Fruit fly (Drosophila melanogaster): Measurements from ENCODE around the gene CG31789.

Gene CG31789

DNA sequence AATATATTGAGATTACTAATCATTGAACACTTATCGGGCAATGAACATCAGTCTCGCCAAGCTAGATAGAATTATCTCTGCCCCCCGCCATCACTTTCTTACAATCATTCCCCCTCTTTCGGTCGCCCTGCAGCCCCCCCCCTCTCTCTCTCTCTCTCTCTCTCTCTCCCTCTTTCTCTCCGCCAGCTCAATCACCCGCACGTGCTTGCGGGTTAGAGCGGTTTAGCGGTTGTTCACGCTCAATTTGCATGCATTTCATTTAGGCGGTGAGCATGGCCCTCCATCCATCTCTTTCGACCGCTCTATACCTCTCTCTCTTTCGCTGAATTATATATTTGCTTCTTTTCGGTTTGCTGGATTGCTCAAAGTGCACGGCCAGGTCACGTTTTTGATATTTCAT lies 23.4 kb downstream of the CG31789 start:
- TF ChIP-seq CG15479 (GFP tag; optimal IDR thresholded peaks at IDR 0.05) (peak; percentile 96), z (GFP tag; IDR thresholded peaks at IDR 0.05) (peak; percentile 57; the same call in 1 of the 3 replicates), CG13287 (GFP tag; IDR thresholded peaks at IDR 0.05; ENCODE audit: partially characterized antibody) (0 out of 2 replicates have a peak, but pooled peaks have one; percentile 14), Bdp1 (GFP tag; optimal IDR thresholded peaks at IDR 0.05) (no peak), dimm (GFP tag; IDR thresholded peaks at IDR 0.05) (no peak), da (GFP tag; optimal IDR thresholded peaks at IDR 0.05) (peak; percentile 31), Max (GFP tag; optimal IDR thresholded peaks at IDR 0.05) (no peak), CG5953 (GFP tag; IDR thresholded peaks at IDR 0.05) (peak; percentile 30; the same call in 1 of the 2 replicates), CG7928 (GFP tag; optimal IDR thresholded peaks at IDR 0.05) (no peak), sug (tag; optimal IDR thresholded peaks at IDR 0.05) (peak; percentile 29), kni (GFP tag; optimal IDR thresholded peaks at IDR 0.05) (no peak), mirr (GFP tag; optimal IDR thresholded peaks at IDR 0.05) (no peak), abd-A (tag; optimal IDR thresholded peaks at IDR 0.05) (no peak), bbx (GFP tag; IDR thresholded peaks at IDR 0.05; ENCODE audit: partially characterized antibody) (peak; percentile 23; the same call in 1 of the 2 replicates), CG13775 (GFP tag; optimal IDR thresholded peaks at IDR 0.05) (no peak), CG13296 (GFP tag; optimal IDR thresholded peaks at IDR 0.05) (no peak), cwo (GFP tag; optimal IDR thresholded peaks at IDR 0.05) (peak; percentile 91), ci (GFP tag; IDR thresholded peaks at IDR 0.05) (0 out of 3 replicates have a peak, but pooled peaks have one; percentile 21), CG10321 (GFP tag; IDR thresholded peaks at IDR 0.05) (peak; percentile 73), gcm (GFP tag; optimal IDR thresholded peaks at IDR 0.05) (peak; percentile 34), CG33213 (GFP tag; optimal IDR thresholded peaks at IDR 0.05) (no peak), vvl (GFP tag; IDR thresholded peaks at IDR 0.05) (peak; percentile 74), CG1832 (GFP tag; optimal IDR thresholded peaks at IDR 0.05) (peak; percentile 76), CG7357 (GFP tag; IDR thresholded peaks at IDR 0.05) (no peak), Med (GFP tag) (peak; percentile 34), CG8359 (GFP tag; optimal IDR thresholded peaks at IDR 0.05; ENCODE audit: borderline replicate concordance) (no peak), crol (GFP tag; IDR thresholded peaks at IDR 0.05) (peak; percentile 94), CG8290 (GFP tag; optimal IDR thresholded peaks at IDR 0.05) (no peak), CG8290 (tag; optimal IDR thresholded peaks at IDR 0.05) (peak in 1 of 2 experiments; percentile 7), chinmo (GFP tag; IDR thresholded peaks at IDR 0.05; ENCODE audit: partially characterized antibody) (0 out of 4 replicates have a peak, but pooled peaks have one; percentile 59), Trl (optimal IDR thresholded peaks at IDR 0.05) (peak; percentile 46 to 51), Trl (GFP tag; optimal IDR thresholded peaks at IDR 0.05) (no peak), CG7987 (GFP tag; optimal IDR thresholded peaks at IDR 0.05) (peak; percentile 49), gsb-n (tag; optimal IDR thresholded peaks at IDR 0.05) (peak; percentile 69), sens (GFP tag) (peak; percentile 55), Hr78 (GFP tag; optimal IDR thresholded peaks at IDR 0.05) (peak in 1 of 2 experiments; percentile 26), hbn (GFP tag; IDR thresholded peaks at IDR 0.05; ENCODE audit: partially characterized antibody) (no peak), tll (GFP tag; optimal IDR thresholded peaks at IDR 0.05) (peak in 1 of 2 experiments; percentile 50)

DNA sequence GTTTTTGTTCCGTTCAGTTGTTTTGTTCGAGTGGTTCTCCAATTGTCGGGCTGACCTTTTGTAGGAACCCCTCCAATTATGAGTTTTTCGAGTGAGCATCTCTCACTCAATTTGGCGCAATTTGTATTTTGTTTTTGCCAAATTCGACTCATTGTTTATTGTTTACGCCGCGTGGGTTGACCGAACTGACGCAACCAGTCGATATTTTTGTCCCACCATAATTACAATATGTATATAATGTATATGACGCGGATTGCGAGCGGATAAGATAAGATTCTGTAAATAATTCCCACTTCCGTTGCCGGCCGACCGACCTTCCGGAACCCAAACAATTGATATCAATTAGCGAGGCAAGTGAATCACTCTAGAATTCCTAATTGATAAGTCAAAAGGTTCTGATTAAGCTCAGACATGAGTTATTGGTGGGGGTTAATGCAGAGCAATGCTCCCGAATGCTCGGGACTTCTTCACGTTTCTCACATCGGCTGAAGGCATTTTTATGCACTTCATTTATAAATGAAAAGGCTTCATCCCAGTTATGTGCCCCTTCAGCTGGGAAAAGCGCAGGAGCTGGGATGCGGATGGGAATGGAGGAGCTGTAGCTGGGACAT lies 25.0 kb downstream of the CG31789 start:
- TF ChIP-seq H2.0 (GFP tag; IDR thresholded peaks at IDR 0.05) = no peak
- TF ChIP-seq lab (GFP tag; optimal IDR thresholded peaks at IDR 0.05) = peak; percentile 33
- TF ChIP-seq tio (GFP tag; optimal IDR thresholded peaks at IDR 0.05) = no peak
- no peak for TF ChIP-seq cad (GFP tag; optimal IDR thresholded peaks at IDR 0.05)
- no peak for TF ChIP-seq wor (GFP tag; IDR thresholded peaks at IDR 0.05)
- peak; percentile 54 for TF ChIP-seq sd (tag; optimal IDR thresholded peaks at IDR 0.05)
- TF ChIP-seq GATAe (GFP tag; conservative IDR thresholded peaks at IDR 0.05) = peak; percentile 61
- TF ChIP-seq z (GFP tag; IDR thresholded peaks at IDR 0.05) = peak; percentile 53; the same call in 1 of the 3 replicates
- peak; percentile 79 for TF ChIP-seq mirr (GFP tag; optimal IDR thresholded peaks at IDR 0.05)
- TF ChIP-seq Mes4 (GFP tag; optimal IDR thresholded peaks at IDR 0.05) = no peak
- no peak for TF ChIP-seq CG18476 (GFP tag; optimal IDR thresholded peaks at IDR 0.05)
- TF ChIP-seq zen2 (GFP tag; IDR thresholded peaks at IDR 0.05; ENCODE audit: partially characterized antibody) = no peak
- no peak for TF ChIP-seq MESR4 (GFP tag; optimal IDR thresholded peaks at IDR 0.05)
- TF ChIP-seq CG34376 (GFP tag; optimal IDR thresholded peaks at IDR 0.05) = peak; percentile 44
- TF ChIP-seq CG17359 (tag; optimal IDR thresholded peaks at IDR 0.05) = no peak
